Fruit fly (Drosophila melanogaster) whole organism, embryonic: ENCODE measurements around the gene Trf4-1.
A peak's percentile ranks its signal among the peaks of the same experiment; 100 is the strongest.

Experiments used
- CG11247 ChIP-seq: fragments of 200-800 bp; sonication (Bioruptor generic); IDR thresholded peaks from 2 replicates; pipeline ENCODE4 v1.3.6; 2022; ENCODE audit warnings: missing biosample characterization, missing genetic modification characterization
- CG11456 ChIP-seq: fragments of 200-800 bp; sonication (Bioruptor generic); IDR thresholded peaks from 3 replicates; pipeline ENCODE4 v1.3.6; 2022; ENCODE audit warnings: missing biosample characterization, missing genetic modification characterization
- CG12299 ChIP-seq: fragments of 200-800 bp; sonication (Bioruptor generic); optimal IDR thresholded peaks from 2 replicates; lab custom pipeline; 2018; ENCODE audit warnings: missing biosample characterization, mild to moderate bottlenecking, missing genetic modification characterization
- CG13287 ChIP-seq: fragments of 200-800 bp; sonication (Bioruptor generic); IDR thresholded peaks from 2 replicates; pipeline ENCODE4 v1.3.6; 2022; ENCODE audit warnings: missing biosample characterization, missing genetic modification characterization; ENCODE audit not compliant: partially characterized antibody
- CG15479 ChIP-seq: fragments of 200-800 bp; sonication (Bioruptor generic); optimal IDR thresholded peaks from 3 replicates; lab custom pipeline; 2019; ENCODE audit warnings: missing biosample characterization, mild to moderate bottlenecking, missing genetic modification characterization, moderate library complexity
- CG17361 ChIP-seq: fragments of 200-800 bp; sonication (Bioruptor generic); IDR thresholded peaks from 3 replicates; pipeline ENCODE4 v1.3.6; 2022; ENCODE audit warnings: missing biosample characterization, missing genetic modification characterization
- CG2712 ChIP-seq: fragments of 200-800 bp; optimal IDR thresholded peaks from 3 replicates; lab custom pipeline; 2019; ENCODE audit warnings: missing biosample characterization, mild to moderate bottlenecking, missing genetic modification characterization, moderate library complexity
- CG3407 ChIP-seq: fragments of 200-800 bp; sonication (Bioruptor generic); optimal IDR thresholded peaks from 2 replicates; lab custom pipeline; 2018; ENCODE audit warnings: missing biosample characterization, mild to moderate bottlenecking, missing genetic modification characterization
- CG34422 ChIP-seq: fragments of 200-800 bp; sonication (Bioruptor generic); IDR thresholded peaks from 3 replicates; pipeline ENCODE4 v1.3.6; 2022; ENCODE audit warnings: missing biosample characterization, missing genetic modification characterization
- CG4424 ChIP-seq: fragments of 200-800 bp; sonication (Bioruptor generic); optimal IDR thresholded peaks from 3 replicates; lab custom pipeline; 2016; ENCODE audit warnings: missing biosample characterization, missing genetic modification characterization
- CG6272 ChIP-seq: fragments of 200-800 bp; sonication (Bioruptor generic); IDR thresholded peaks from 2 replicates; pipeline ENCODE4 v1.3.6; 2022; ENCODE audit warnings: missing biosample characterization, missing genetic modification characterization
- CG6765 ChIP-seq: fragments of 200-800 bp; sonication (Bioruptor generic); optimal IDR thresholded peaks from 3 replicates; lab custom pipeline; 2017; ENCODE audit warnings: missing biosample characterization, mild to moderate bottlenecking, missing genetic modification characterization
- CG8359 ChIP-seq: fragments of 200-800 bp; sonication (Bioruptor generic); optimal IDR thresholded peaks from 2 replicates; lab custom pipeline; 2017; ENCODE audit warnings: missing biosample characterization, mild to moderate bottlenecking, missing genetic modification characterization, borderline replicate concordance
- CG8765 ChIP-seq: fragments of 200-800 bp; sonication (Bioruptor generic); IDR thresholded peaks from 2 replicates; pipeline ENCODE4 v1.3.6; 2022; ENCODE audit warnings: missing biosample characterization, missing genetic modification characterization
- Dip3 ChIP-seq: fragments of 200-800 bp; sonication (Bioruptor generic); optimal IDR thresholded peaks from 3 replicates; lab custom pipeline; 2016; ENCODE audit warnings: missing biosample characterization, missing genetic modification characterization
- Doc2 ChIP-seq: fragments of 200-800 bp; sonication (Bioruptor generic); IDR thresholded peaks from 2 replicates; pipeline ENCODE4 v1.3.6; 2022; ENCODE audit warnings: missing biosample characterization, missing genetic modification characterization
- HHEX ChIP-seq: fragments of 200-800 bp; sonication (Bioruptor generic); optimal IDR thresholded peaks from 3 replicates; lab custom pipeline; 2017; ENCODE audit warnings: missing biosample characterization, mild to moderate bottlenecking, missing genetic modification characterization, missing genetic modification reagents
- HLHmδ ChIP-seq: fragments of 200-800 bp; sonication (Bioruptor generic); optimal IDR thresholded peaks from 2 replicates; lab custom pipeline; 2018; ENCODE audit warnings: missing biosample characterization, mild to moderate bottlenecking, missing genetic modification characterization, moderate library complexity
- Mad ChIP-seq: fragments of 200-800 bp; sonication (Bioruptor generic); optimal IDR thresholded peaks from 2 replicates; lab custom pipeline; 2016; ENCODE audit warnings: missing biosample characterization, missing genetic modification characterization
- Nf-YC ChIP-seq: fragments of 200-800 bp; optimal IDR thresholded peaks from 3 replicates; lab custom pipeline; 2019; ENCODE audit warnings: missing biosample characterization, mild to moderate bottlenecking, missing genetic modification characterization, moderate library complexity
- Rx ChIP-seq: fragments of 200-800 bp; sonication (Bioruptor generic); IDR thresholded peaks from 2 replicates; pipeline ENCODE4 v1.3.6; 2022; ENCODE audit warnings: missing biosample characterization, missing genetic modification characterization
- Six4 ChIP-seq: fragments of 200-800 bp; sonication (Bioruptor generic); optimal IDR thresholded peaks from 2 replicates; lab custom pipeline; 2016; ENCODE audit warnings: missing biosample characterization, missing genetic modification characterization
- Spps ChIP-seq: fragments of 200-800 bp; sonication (Bioruptor generic); optimal IDR thresholded peaks from 2 replicates; lab custom pipeline; 2018; ENCODE audit warnings: missing biosample characterization, mild to moderate bottlenecking, missing genetic modification characterization
- TFAM ChIP-seq: fragments of 200-800 bp; sonication (Bioruptor generic); optimal IDR thresholded peaks from 2 replicates; lab custom pipeline; 2017; ENCODE audit warnings: missing biosample characterization, missing genetic modification characterization, inconsistent platforms
- ara ChIP-seq: fragments of 200-800 bp; sonication (Bioruptor generic); IDR thresholded peaks from 2 replicates; pipeline ENCODE4 v1.3.6; 2022; ENCODE audit warnings: missing biosample characterization, missing genetic modification characterization
- ato ChIP-seq: fragments of 200-800 bp; sonication (Bioruptor generic); IDR thresholded peaks from 2 replicates; pipeline ENCODE4 v1.3.6; 2022; ENCODE audit warnings: missing biosample characterization, missing genetic modification characterization; ENCODE audit not compliant: partially characterized antibody
- bbx ChIP-seq: fragments of 200-800 bp; sonication (Bioruptor generic); IDR thresholded peaks from 2 replicates; pipeline ENCODE4 v1.3.6; 2022; ENCODE audit warnings: missing biosample characterization, missing genetic modification characterization; ENCODE audit not compliant: partially characterized antibody
- br ChIP-seq: fragments of >200 bp; optimal IDR thresholded peaks from 2 replicates; lab custom pipeline; 2017
- cas ChIP-seq: fragments of 200-800 bp; sonication (Bioruptor generic); IDR thresholded peaks from 2 replicates; pipeline ENCODE4 v1.3.6; 2022; ENCODE audit warnings: missing biosample characterization, missing genetic modification characterization
- chinmo ChIP-seq: fragments of 200-800 bp; sonication (Bioruptor generic); IDR thresholded peaks from 4 replicates; pipeline ENCODE4 v1.3.6; 2022; ENCODE audit warnings: missing biosample characterization, missing genetic modification characterization; ENCODE audit not compliant: partially characterized antibody
- chm ChIP-seq: fragments of 200-800 bp; sonication (Bioruptor generic); IDR thresholded peaks from 2 replicates; pipeline ENCODE4 v1.3.6; 2022; ENCODE audit warnings: missing biosample characterization, missing genetic modification characterization
- dan ChIP-seq: fragments of 200-800 bp; sonication (Bioruptor generic); IDR thresholded peaks from 2 replicates; pipeline ENCODE4 v1.3.6; 2022; ENCODE audit warnings: missing biosample characterization, missing genetic modification characterization
- en ChIP-seq: fragments of 200-800 bp; sonication (Bioruptor generic); optimal IDR thresholded peaks from 2 replicates; lab custom pipeline; 2016; ENCODE audit warnings: missing biosample characterization, missing genetic modification characterization
- eve ChIP-seq, 2 experiments: fragments of >200 bp; optimal IDR thresholded peaks; 2 replicates each; lab custom pipeline; 2017; ENCODE audit warnings: missing biosample characterization in 2 of 2, missing genetic modification characterization in 2 of 2
- exex ChIP-seq: fragments of 200-800 bp; sonication (Bioruptor generic); optimal IDR thresholded peaks from 4 replicates; lab custom pipeline; 2018; ENCODE audit warnings: missing biosample characterization, mild to moderate bottlenecking, missing genetic modification characterization, moderate library complexity
- fu2 ChIP-seq: fragments of 200-800 bp; sonication (Bioruptor generic); optimal IDR thresholded peaks from 2 replicates; lab custom pipeline; 2016; ENCODE audit warnings: missing biosample characterization, missing genetic modification characterization
- inv ChIP-seq: fragments of 200-800 bp; sonication (Bioruptor generic); IDR thresholded peaks from 2 replicates; pipeline ENCODE4 v1.3.6; 2022; ENCODE audit warnings: missing biosample characterization, missing genetic modification characterization; ENCODE audit not compliant: partially characterized antibody
- kah ChIP-seq: fragments of 200-800 bp; sonication (Bioruptor generic); optimal IDR thresholded peaks from 2 replicates; lab custom pipeline; 2018; ENCODE audit warnings: missing biosample characterization, mild to moderate bottlenecking, missing genetic modification characterization
- lbe ChIP-seq: fragments of 200-800 bp; sonication (Bioruptor generic); optimal IDR thresholded peaks from 2 replicates; lab custom pipeline; 2016; ENCODE audit warnings: missing biosample characterization, mild to moderate bottlenecking, missing genetic modification characterization
- p53 ChIP-seq: fragments of 200-800 bp; sonication (Bioruptor generic); optimal IDR thresholded peaks from 2 replicates; lab custom pipeline; 2016; ENCODE audit warnings: missing biosample characterization, missing genetic modification characterization
- peb ChIP-seq: fragments of 200-800 bp; sonication (Bioruptor generic); IDR thresholded peaks from 2 replicates; pipeline ENCODE4 v1.3.6; 2022; ENCODE audit warnings: missing biosample characterization, missing genetic modification characterization
- pita ChIP-seq: fragments of 200-800 bp; sonication (Bioruptor generic); optimal IDR thresholded peaks from 2 replicates; lab custom pipeline; 2017; ENCODE audit warnings: missing biosample characterization, mild to moderate bottlenecking, missing genetic modification characterization
- sim ChIP-seq: fragments of 200-800 bp; sonication (Bioruptor generic); IDR thresholded peaks from 2 replicates; pipeline ENCODE4 v1.3.6; 2022; ENCODE audit warnings: missing biosample characterization, missing genetic modification characterization
- slbo ChIP-seq: fragments of 200-800 bp; sonication (Bioruptor generic); IDR thresholded peaks from 2 replicates; pipeline ENCODE4 v1.3.6; 2022; ENCODE audit warnings: missing biosample characterization, missing genetic modification characterization
- sqz ChIP-seq: fragments of 200-800 bp; sonication (Bioruptor generic); optimal IDR thresholded peaks from 3 replicates; lab custom pipeline; 2018; ENCODE audit warnings: missing biosample characterization, mild to moderate bottlenecking, missing genetic modification characterization
- sug ChIP-seq: fragments of 200-800 bp; optimal IDR thresholded peaks from 2 replicates; lab custom pipeline; 2019; ENCODE audit warnings: missing biosample characterization, mild to moderate bottlenecking, missing genetic modification characterization, moderate library complexity
- tio ChIP-seq: fragments of 200-800 bp; sonication (Bioruptor generic); optimal IDR thresholded peaks from 2 replicates; lab custom pipeline; 2017; ENCODE audit warnings: missing biosample characterization, missing genetic modification characterization, inconsistent platforms
- trem ChIP-seq: fragments of 200-800 bp; optimal IDR thresholded peaks from 3 replicates; lab custom pipeline; 2019; ENCODE audit warnings: missing biosample characterization, mild to moderate bottlenecking, missing genetic modification characterization, moderate library complexity
- twi ChIP-seq: fragments of 200-800 bp; optimal IDR thresholded peaks from 2 replicates; lab custom pipeline; 2019; ENCODE audit warnings: missing biosample characterization, mild to moderate bottlenecking, missing genetic modification characterization, moderate library complexity
- wor ChIP-seq: fragments of 200-800 bp; sonication (Bioruptor generic); IDR thresholded peaks from 2 replicates; pipeline ENCODE4 v1.3.6; 2022; ENCODE audit warnings: missing biosample characterization, missing genetic modification characterization
- yki ChIP-seq: fragments of >200 bp; optimal IDR thresholded peaks from 3 replicates; lab custom pipeline; 2018
- zen2 ChIP-seq: fragments of 200-800 bp; sonication (Bioruptor generic); IDR thresholded peaks from 3 replicates; pipeline ENCODE4 v1.3.6; 2022; ENCODE audit warnings: missing biosample characterization, missing genetic modification characterization; ENCODE audit not compliant: partially characterized antibody

Trf4-1 gene

dm6 chrX:8538182-8538581, 21.9 kb upstream of the Trf4-1 start (continued):
- TF ChIP-seq CG15479 (GFP tag; lab: Kevin White, UChicago): no peak
- TF ChIP-seq twi (tag; lab: Kevin White, UChicago): peak; percentile 27
- TF ChIP-seq trem (tag; lab: Kevin White, UChicago): peak; percentile 39
- TF ChIP-seq CG3407 (GFP tag; lab: Kevin White, UChicago): no peak
- TF ChIP-seq HHEX (GFP tag; lab: Kevin White, UChicago): peak; percentile 26
- TF ChIP-seq cas: no peak
- TF ChIP-seq ara: peak; percentile 63
- peak; percentile 73; the same call in 2 of the 3 replicates for TF ChIP-seq CG34422 (GFP tag; lab: Robert Waterston, UW)
- TF ChIP-seq slbo (GFP tag; lab: Robert Waterston, UW): peak; percentile 71
- TF ChIP-seq kah (GFP tag; lab: Kevin White, UChicago): peak; percentile 30
- TF ChIP-seq Mad: peak; percentile 12
- TF ChIP-seq CG17361 (GFP tag; lab: Robert Waterston, UW): 0 out of 3 replicates have a peak, but pooled peaks have one; percentile 32
- TF ChIP-seq ato (GFP tag; lab: Robert Waterston, UW): no peak
- TF ChIP-seq exex (tag; lab: Kevin White, UChicago): no peak
- TF ChIP-seq sqz (GFP tag; lab: Kevin White, UChicago): peak; percentile 37
- TF ChIP-seq sim (GFP tag; lab: Robert Waterston, UW): no peak
- no peak for TF ChIP-seq p53 (GFP tag; lab: Kevin White, UChicago)
- TF ChIP-seq bbx (GFP tag; lab: Robert Waterston, UW): no peak
- TF ChIP-seq chm (GFP tag; lab: Robert Waterston, UW): 0 out of 2 replicates have a peak, but pooled peaks have one; percentile 46
- TF ChIP-seq Dip3 (GFP tag; lab: Kevin White, UChicago): no peak
- TF ChIP-seq wor (GFP tag; lab: Robert Waterston, UW): peak; percentile 40; the same call in 1 of the 2 replicates
- TF ChIP-seq CG13287 (GFP tag; lab: Robert Waterston, UW): no peak
- no peak for TF ChIP-seq lbe (GFP tag; lab: Kevin White, UChicago)
- TF ChIP-seq CG11247 (GFP tag; lab: Robert Waterston, UW): peak; percentile 45; the same call in 1 of the 2 replicates
- TF ChIP-seq br (lab: Kevin White, UChicago): no peak
- peak; percentile 66; the same call in 1 of the 3 replicates for TF ChIP-seq CG11456 (GFP tag; lab: Robert Waterston, UW)
- TF ChIP-seq inv (GFP tag; lab: Robert Waterston, UW): no peak
- peak; percentile 38 for TF ChIP-seq Spps (tag; lab: Kevin White, UChicago)
- TF ChIP-seq Rx (GFP tag; lab: Robert Waterston, UW): no peak
- peak in 1 of 2 experiments; percentile 61 for TF ChIP-seq eve (GFP tag; optimal IDR thresholded peaks at IDR 0.05; lab: Kevin White, UChicago)
- TF ChIP-seq CG6272: 0 out of 2 replicates have a peak, but pooled peaks have one; percentile 11
- peak; percentile 58 for TF ChIP-seq CG4424
- TF ChIP-seq pita (GFP tag; lab: Kevin White, UChicago): no peak
- no peak for TF ChIP-seq zen2 (GFP tag; lab: Robert Waterston, UW)
- TF ChIP-seq fu2 (GFP tag; lab: Kevin White, UChicago): no peak
- no peak for TF ChIP-seq chinmo (GFP tag; lab: Robert Waterston, UW)
- TF ChIP-seq en: peak; percentile 53
- TF ChIP-seq CG8765: no peak
- TF ChIP-seq yki (lab: Kevin White, UChicago): no peak
- TF ChIP-seq CG2712 (tag; lab: Kevin White, UChicago): peak; percentile 75
- TF ChIP-seq Doc2 (GFP tag; lab: Robert Waterston, UW): no peak
- TF ChIP-seq tio: peak; percentile 8
- TF ChIP-seq TFAM: no peak
- TF ChIP-seq CG6765: peak; percentile 45
- TF ChIP-seq sug (tag; lab: Kevin White, UChicago): no peak
- TF ChIP-seq peb: no peak
- TF ChIP-seq dan: no peak
- TF ChIP-seq Nf-YC: peak; percentile 5
- TF ChIP-seq CG8359 (GFP tag; lab: Kevin White, UChicago): peak; percentile 16
- peak; percentile 39 for TF ChIP-seq Six4 (GFP tag; lab: Kevin White, UChicago)
- TF ChIP-seq CG12299 (tag; lab: Kevin White, UChicago): peak; percentile 30
- no peak for TF ChIP-seq HLHmδ
